Worm (Caenorhabditis elegans) whole organism, early embryonic: ENCODE data around the gene Y38H6C.9.
"Not testable (repeated sequence)": the region's sequence is repeated elsewhere in the genome, so short reads cannot be mapped to it uniquely, and the experiment has no call there.

Source experiments
- B0310.2 ChIP-seq: sonication (generic microtip); optimal IDR thresholded peaks from 2 replicates; lab custom pipeline; 2016; ENCODE audit warnings: mild to moderate bottlenecking, missing genetic modification characterization, missing compliant biosample characterization
- F13C5.2 ChIP-seq: sonication (generic microtip); optimal IDR thresholded peaks from 2 replicates; lab custom pipeline; 2017; ENCODE audit warnings: mild to moderate bottlenecking, missing genetic modification characterization, inconsistent platforms, missing compliant biosample characterization
- aly-1 ChIP-seq: sonication (generic microtip); optimal IDR thresholded peaks from 2 replicates; lab custom pipeline; 2016; ENCODE audit warnings: missing genetic modification characterization, missing compliant biosample characterization
- ama-1 ChIP-seq: fragments of 150-350 bp; optimal IDR thresholded peaks from 2 replicates; lab custom pipeline; 2014
- ceh-13 ChIP-seq: fragments of 200-800 bp; sonication (Bioruptor generic); optimal IDR thresholded peaks from 2 replicates; lab custom pipeline; 2018; ENCODE audit warnings: mild to moderate bottlenecking, missing genetic modification characterization, missing compliant biosample characterization
- ceh-36 ChIP-seq: sonication (generic microtip); optimal IDR thresholded peaks from 2 replicates; lab custom pipeline; 2016; ENCODE audit warnings: missing genetic modification characterization, inconsistent platforms, missing compliant biosample characterization
- ets-7 ChIP-seq: sonication (generic microtip); optimal IDR thresholded peaks from 2 replicates; lab custom pipeline; 2016; ENCODE audit warnings: missing genotype, missing genetic modification characterization, missing compliant biosample characterization
- flt-1 ChIP-seq: fragments of 200-800 bp; sonication (Bioruptor generic); IDR thresholded peaks from 2 replicates; pipeline ENCODE4 v1.3.6; 2022; ENCODE audit warnings: missing genetic modification characterization, missing compliant biosample characterization
- hmbx-1 ChIP-seq: sonication (generic microtip); optimal IDR thresholded peaks from 2 replicates; lab custom pipeline; 2016; ENCODE audit warnings: mild to moderate bottlenecking, missing genetic modification characterization, missing compliant biosample characterization
- hmg-4 ChIP-seq: fragments of 200-800 bp; sonication (Bioruptor generic); optimal IDR thresholded peaks from 2 replicates; lab custom pipeline; 2018; ENCODE audit warnings: mild to moderate bottlenecking, missing genetic modification characterization, missing compliant biosample characterization
- hnd-1 ChIP-seq: sonication (generic microtip); optimal IDR thresholded peaks from 2 replicates; lab custom pipeline; 2016; ENCODE audit warnings: missing genetic modification characterization, missing compliant biosample characterization
- pes-1 ChIP-seq: fragments of 200-800 bp; sonication (Bioruptor generic); IDR thresholded peaks from 2 replicates; pipeline ENCODE4 v1.3.6; 2022; ENCODE audit warnings: missing genetic modification reagents, missing genetic modification characterization, missing compliant biosample characterization
- scrt-1 ChIP-seq: fragments of 200-800 bp; sonication (Bioruptor generic); IDR thresholded peaks from 2 replicates; pipeline ENCODE4 v1.3.6; 2022; ENCODE audit warnings: missing genetic modification characterization, missing compliant biosample characterization
- sea-1 ChIP-seq: fragments of 200-800 bp; sonication (Bioruptor generic); conservative IDR thresholded peaks from 2 replicates; pipeline ENCODE4 v1.3.6; 2022; ENCODE audit warnings: missing genetic modification characterization, missing compliant biosample characterization
- tbx-11 ChIP-seq: fragments of 200-800 bp; sonication (Bioruptor generic); IDR thresholded peaks from 2 replicates; pipeline ENCODE4 v1.3.6; 2022; ENCODE audit warnings: missing genetic modification characterization, missing compliant biosample characterization
- tbx-37 ChIP-seq: fragments of 200-800 bp; sonication (Bioruptor generic); conservative IDR thresholded peaks from 2 replicates; pipeline ENCODE4 v1.3.6; 2022; ENCODE audit warnings: missing genetic modification reagents, missing genetic modification characterization, missing compliant biosample characterization
- tra-4 ChIP-seq: sonication (generic microtip); optimal IDR thresholded peaks from 2 replicates; lab custom pipeline; 2017; ENCODE audit warnings: missing genetic modification characterization, missing compliant biosample characterization

Gene Y38H6C.9

ce11 chrV:20522219-20522618 is at the start of gene Y38H6C.9, which contains the start of gene fbxa-150:
TSS of gene Y38H6C.9 (minus strand) at chrV:20522270.
TSS of gene fbxa-150 (plus strand) at chrV:20522598.
- no peak for TF ChIP-seq ceh-36 (tag; lab: Kevin White, UChicago)

ce11 chrV:20568995-20569394 is 46.9 kb upstream of the Y38H6C.9 start, which contains the start of gene F26F2.4:
TSS of gene F26F2.4 (plus strand) at chrV:20569295.
- TF ChIP-seq tra-4 (tag; lab: Kevin White, UChicago); scrt-1 (GFP tag; lab: Robert Waterston, UW); hmg-4 (GFP tag; lab: Kevin White, UChicago): not testable (repeated sequence)

- no peak for TF ChIP-seq tra-4 (tag; lab: Kevin White, UChicago)
- no peak for TF ChIP-seq hmg-4 (GFP tag; lab: Kevin White, UChicago)
- TF ChIP-seq tbx-37 (GFP tag; lab: Robert Waterston, UW) = no peak
- TF ChIP-seq ama-1 (lab: Kevin White, UChicago) = no peak
- no peak for TF ChIP-seq flt-1 (GFP tag; lab: Robert Waterston, UW)
- no peak for TF ChIP-seq B0310.2 (tag; lab: Kevin White, UChicago)
These were observed 44.4 kb upstream of the Y38H6C.9 start, which contains the start of gene F26F2.3 for ce11 chrV:20566454-20566853. TSS of gene F26F2.3 (minus strand) at chrV:20566554.

ce11 chrV:20564054-20564453 is 42.0 kb upstream of the Y38H6C.9 start, which contains the start of gene F26F2.13:
TSS of gene F26F2.13 (plus strand) at chrV:20564354.
- not testable (repeated sequence) for TF ChIP-seq flt-1 (GFP tag; lab: Robert Waterston, UW); tbx-37 (GFP tag; lab: Robert Waterston, UW); F13C5.2 (tag; lab: Kevin White, UChicago)

DNA sequence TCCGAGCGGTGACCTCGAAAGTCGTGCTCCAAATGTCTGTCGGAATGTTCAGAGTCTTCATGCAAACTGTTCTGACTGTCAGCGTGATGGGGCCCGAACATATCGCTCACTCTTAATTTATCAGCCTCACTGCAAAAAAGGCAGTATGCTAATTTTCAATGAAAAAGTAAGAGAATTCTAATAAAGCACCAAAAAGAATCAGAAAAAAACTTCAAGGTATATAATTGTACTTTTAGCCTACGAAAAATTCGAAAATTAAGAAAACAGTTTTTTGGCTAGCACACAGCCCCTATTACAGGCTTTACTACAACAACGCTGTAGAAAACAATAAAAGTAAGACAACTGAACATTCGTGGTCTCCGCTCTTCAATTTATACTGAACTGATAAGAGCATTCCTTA is 39.7 kb upstream of the Y38H6C.9 start, which contains the start of gene F26F2.1:
F26F2.1 (minus strand) TSS at position 101 of the 400 bp plus-strand sequence.
- TF ChIP-seq scrt-1 (GFP tag; lab: Robert Waterston, UW) (no peak), B0310.2 (tag; lab: Kevin White, UChicago) (no peak), tra-4 (tag; lab: Kevin White, UChicago) (no peak), tbx-11 (GFP tag; lab: Robert Waterston, UW) (no peak), sea-1 (GFP tag; lab: Robert Waterston, UW) (no peak), flt-1 (GFP tag; lab: Robert Waterston, UW) (no peak), hmg-4 (GFP tag; lab: Kevin White, UChicago) (no peak), hnd-1 (no peak)

DNA sequence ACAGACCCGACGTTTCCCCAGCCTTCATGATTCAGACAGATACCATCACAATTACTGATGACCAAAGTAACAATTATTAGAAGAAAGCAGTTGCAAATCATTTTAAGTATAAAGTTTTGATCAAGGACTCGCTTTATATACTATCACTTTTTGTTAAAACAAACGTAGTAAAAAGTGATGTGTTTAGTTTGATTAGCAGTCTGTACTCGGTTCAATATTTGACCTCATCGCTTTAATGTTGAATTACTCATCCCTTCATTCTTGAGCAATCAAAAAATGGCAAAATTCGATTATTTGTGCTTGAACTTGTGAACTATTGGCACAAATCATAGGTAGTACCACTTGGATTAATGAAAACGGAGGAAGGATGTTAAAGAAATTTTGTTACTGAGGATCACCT is 36.2 kb upstream of the Y38H6C.9 start, which contains the start of gene abf-4:
abf-4 (minus strand) TSS at position 101 of the 400 bp plus-strand sequence.
- TF ChIP-seq hnd-1 (no peak), ceh-13 (GFP tag; lab: Kevin White, UChicago) (no peak), ets-7 (tag; lab: Kevin White, UChicago) (no peak)

DNA sequence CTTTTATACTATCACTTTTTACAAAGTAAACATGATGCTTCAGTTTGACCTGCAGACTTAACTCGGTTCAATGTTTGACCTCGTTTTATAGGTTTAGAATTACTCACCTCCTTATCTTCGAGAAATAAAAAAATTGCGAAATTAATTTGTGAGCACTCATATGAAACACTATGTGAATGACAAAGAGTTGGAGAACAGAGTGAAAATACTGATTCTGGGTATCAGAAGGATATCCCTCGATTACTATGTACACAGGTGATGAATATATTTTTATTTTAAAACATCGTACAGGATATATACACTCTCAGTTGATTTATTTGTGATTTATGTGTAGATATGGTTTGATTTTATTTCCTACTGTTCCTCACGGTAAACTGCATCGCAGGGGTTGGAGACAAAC is 34.2 kb upstream of the Y38H6C.9 start, which contains the start of gene Y38H6C.23:
Y38H6C.23 (minus strand) TSS at position 101 of the 400 bp plus-strand sequence.
- no peak for TF ChIP-seq ceh-36 (tag; lab: Kevin White, UChicago)

- no peak for TF ChIP-seq B0310.2 (tag; lab: Kevin White, UChicago)
- TF ChIP-seq flt-1 (GFP tag; lab: Robert Waterston, UW) = no peak
- TF ChIP-seq scrt-1 (GFP tag; lab: Robert Waterston, UW) = no peak
- TF ChIP-seq hmg-4 (GFP tag; lab: Kevin White, UChicago) = no peak
- TF ChIP-seq F13C5.2 (tag; lab: Kevin White, UChicago) = no peak
- no peak for TF ChIP-seq aly-1 (tag; lab: Kevin White, UChicago)
- TF ChIP-seq tbx-37 (GFP tag; lab: Robert Waterston, UW) = no peak
These were observed 33.0 kb upstream of the Y38H6C.9 start, which contains the start of gene Y38H6C.21 for ce11 chrV:20555120-20555519. TSS of gene Y38H6C.21 (minus strand) at chrV:20555267.

ce11 chrV:20552971-20553370 is 30.9 kb upstream of the Y38H6C.9 start, which contains the start of gene vmo-1:
TSS of gene vmo-1 (minus strand) at chrV:20553071.
- TF ChIP-seq tbx-11 (GFP tag; lab: Robert Waterston, UW) = no peak
- no peak for TF ChIP-seq tbx-37 (GFP tag; lab: Robert Waterston, UW)
- no peak for TF ChIP-seq hmbx-1 (tag; lab: Kevin White, UChicago)
- TF ChIP-seq sea-1 (GFP tag; lab: Robert Waterston, UW) = no peak
- TF ChIP-seq ceh-36 (tag; lab: Kevin White, UChicago) = no peak
- TF ChIP-seq pes-1 (GFP tag; lab: Robert Waterston, UW) = no peak
- no peak for TF ChIP-seq F13C5.2 (tag; lab: Kevin White, UChicago)
- TF ChIP-seq hmg-4 (GFP tag; lab: Kevin White, UChicago) = no peak
- TF ChIP-seq B0310.2 (tag; lab: Kevin White, UChicago) = no peak
- TF ChIP-seq ets-7 (tag; lab: Kevin White, UChicago) = no peak
- no peak for TF ChIP-seq tra-4 (tag; lab: Kevin White, UChicago)
- no peak for TF ChIP-seq hnd-1
- no peak for TF ChIP-seq ama-1 (lab: Kevin White, UChicago)
- TF ChIP-seq ceh-13 (GFP tag; lab: Kevin White, UChicago) = no peak
